Worm (Caenorhabditis elegans) whole organism, L1 larva: ENCODE data around the gene fipr-28.

Experiments used
- C04F5.9 ChIP-seq: sonication (generic microtip); optimal IDR thresholded peaks from 2 replicates; lab custom pipeline; 2016; ENCODE audit warnings: missing genetic modification characterization, missing compliant biosample characterization
- C34B4.2 ChIP-seq: sonication (generic microtip); optimal IDR thresholded peaks from 2 replicates; lab custom pipeline; 2017; ENCODE audit warnings: mild to moderate bottlenecking, missing genetic modification characterization, missing compliant biosample characterization
- F16B12.6 ChIP-seq: fragments of 150-350 bp; optimal IDR thresholded peaks from 2 replicates; lab custom pipeline; 2014; ENCODE audit warnings: missing biosample characterization, missing genetic modification characterization
- alr-1 ChIP-seq: fragments of 200-800 bp; sonication (Bioruptor generic); optimal IDR thresholded peaks from 2 replicates; lab custom pipeline; 2018; ENCODE audit warnings: borderline replicate concordance, mild to moderate bottlenecking, missing genetic modification characterization, missing compliant biosample characterization
- blmp-1 ChIP-seq: fragments of 150-350 bp; optimal IDR thresholded peaks from 2 replicates; lab custom pipeline; 2014; ENCODE audit warnings: missing biosample characterization, missing genetic modification characterization
- ceh-63 ChIP-seq: fragments of 200-800 bp; sonication (Bioruptor generic); optimal IDR thresholded peaks from 2 replicates; lab custom pipeline; 2018; ENCODE audit warnings: mild to moderate bottlenecking, missing genetic modification characterization, missing compliant biosample characterization
- ceh-8 ChIP-seq: fragments of 200-800 bp; sonication (Bioruptor generic); optimal IDR thresholded peaks from 2 replicates; lab custom pipeline; 2018; ENCODE audit warnings: mild to moderate bottlenecking, missing genetic modification characterization, moderate library complexity, missing compliant biosample characterization
- ceh-88 ChIP-seq: fragments of 200-800 bp; sonication (Bioruptor generic); IDR thresholded peaks from 2 replicates; pipeline ENCODE4 v1.3.6; 2022; ENCODE audit warnings: missing genetic modification characterization, missing compliant biosample characterization
- ceh-90 ChIP-seq: sonication (generic microtip); optimal IDR thresholded peaks from 2 replicates; lab custom pipeline; 2016; ENCODE audit warnings: missing genetic modification characterization, missing compliant biosample characterization
- efl-1 ChIP-seq, 4 experiments: fragments of 150-350 bp; optimal IDR thresholded peaks in 3 of 4; peaks in 1 of 4; 1 replicate in 1 of 4; 2 replicates in 3 of 4; lab custom pipeline; 2014; ENCODE audit warnings: missing biosample characterization in 2 of 4, missing genetic modification characterization in 2 of 4, missing genetic modification reagents in 2 of 4
- egl-13 ChIP-seq: sonication (generic microtip); optimal IDR thresholded peaks from 2 replicates; lab custom pipeline; 2016; ENCODE audit warnings: missing genotype, missing genetic modification reagents, missing genetic modification characterization, missing compliant biosample characterization
- egl-27 ChIP-seq, 2 experiments: fragments of 150-350 bp in 1 of 2; sonication (generic microtip); optimal IDR thresholded peaks; 3 replicates each; lab custom pipeline; 2017 to 2018; ENCODE audit warnings: missing biosample characterization in 2 of 2, missing genetic modification characterization in 2 of 2, missing genetic modification reagents in 2 of 2
- elt-2 ChIP-seq: sonication (generic microtip); optimal IDR thresholded peaks from 2 replicates; lab custom pipeline; 2016; ENCODE audit warnings: missing genetic modification characterization, mild to moderate bottlenecking, inconsistent platforms, missing compliant biosample characterization, missing genetic modification reagents
- ets-5 ChIP-seq: fragments of 200-800 bp; sonication (Bioruptor generic); IDR thresholded peaks from 2 replicates; pipeline ENCODE4 v1.3.6; 2022; ENCODE audit warnings: missing genetic modification characterization, missing compliant biosample characterization
- fkh-4 ChIP-seq: sonication (generic microtip); optimal IDR thresholded peaks from 2 replicates; lab custom pipeline; 2016; ENCODE audit warnings: missing compliant biosample characterization, missing genetic modification characterization, borderline replicate concordance
- fkh-8 ChIP-seq: sonication (generic microtip); optimal IDR thresholded peaks from 2 replicates; lab custom pipeline; 2016; ENCODE audit warnings: mild to moderate bottlenecking, missing genetic modification characterization, missing compliant biosample characterization
- fos-1 ChIP-seq: fragments of 150-350 bp; optimal IDR thresholded peaks from 2 replicates; lab custom pipeline; 2014; ENCODE audit warnings: missing biosample characterization, missing genetic modification characterization
- hlh-17 ChIP-seq: fragments of 200-800 bp; sonication (Bioruptor generic); optimal IDR thresholded peaks from 2 replicates; lab custom pipeline; 2018; ENCODE audit warnings: missing genetic modification characterization, mild to moderate bottlenecking, missing compliant biosample characterization, moderate library complexity, borderline replicate concordance
- hlh-4 ChIP-seq: sonication (generic microtip); optimal IDR thresholded peaks from 2 replicates; lab custom pipeline; 2016; ENCODE audit warnings: mild to moderate bottlenecking, missing genetic modification characterization, missing compliant biosample characterization
- hpl-2 ChIP-seq: fragments of 150-350 bp; optimal IDR thresholded peaks from 2 replicates; lab custom pipeline; 2014; ENCODE audit warnings: missing biosample characterization, missing genetic modification reagents, missing genetic modification characterization
- isw-1 ChIP-seq: fragments of 200-800 bp; sonication (Bioruptor generic); IDR thresholded peaks from 2 replicates; pipeline ENCODE4 v1.3.6; 2022; ENCODE audit warnings: missing genetic modification characterization, missing compliant biosample characterization
- lin-13 ChIP-seq: fragments of 150-350 bp; optimal IDR thresholded peaks from 2 replicates; lab custom pipeline; 2014; ENCODE audit warnings: missing biosample characterization, missing genetic modification reagents, missing genetic modification characterization
- lir-3 ChIP-seq: sonication (generic microtip); optimal IDR thresholded peaks from 2 replicates; lab custom pipeline; 2016; ENCODE audit warnings: mild to moderate bottlenecking, missing genetic modification characterization, moderate library complexity, missing compliant biosample characterization; ENCODE audit not compliant: poor library complexity
- lsy-2 ChIP-seq, 2 experiments: fragments of 150-350 bp; optimal IDR thresholded peaks; 2 replicates each; lab custom pipeline; 2014; ENCODE audit warnings: missing biosample characterization in 2 of 2, missing genetic modification characterization in 2 of 2
- mab-9 ChIP-seq: fragments of 200-800 bp; sonication (Bioruptor generic); IDR thresholded peaks from 2 replicates; pipeline ENCODE4 v1.3.6; 2022; ENCODE audit warnings: missing genetic modification reagents, missing genetic modification characterization, missing compliant biosample characterization
- mdl-1 ChIP-seq, 2 experiments: fragments of 150-350 bp; optimal IDR thresholded peaks; 2 replicates each; lab custom pipeline; 2014 to 2017; ENCODE audit warnings: missing biosample characterization in 2 of 2, missing genetic modification characterization in 2 of 2, inconsistent platforms in 1 of 2
- mef-2 ChIP-seq: fragments of 150-350 bp; optimal IDR thresholded peaks from 2 replicates; lab custom pipeline; 2014; ENCODE audit warnings: missing biosample characterization, missing genetic modification characterization
- nhr-11 ChIP-seq: fragments of 150-350 bp; optimal IDR thresholded peaks from 2 replicates; lab custom pipeline; 2014; ENCODE audit warnings: missing biosample characterization, missing genetic modification characterization
- nhr-20 ChIP-seq: sonication (generic microtip); optimal IDR thresholded peaks from 2 replicates; lab custom pipeline; 2016; ENCODE audit warnings: mild to moderate bottlenecking, missing genetic modification characterization, missing compliant biosample characterization
- nhr-237 ChIP-seq: fragments of 150-350 bp; optimal IDR thresholded peaks from 2 replicates; lab custom pipeline; 2014; ENCODE audit warnings: missing biosample characterization, missing genetic modification characterization
- nhr-28 ChIP-seq: fragments of 150-350 bp; optimal IDR thresholded peaks from 2 replicates; lab custom pipeline; 2014; ENCODE audit warnings: missing biosample characterization, missing genetic modification characterization
- nhr-47 ChIP-seq: sonication (generic microtip); optimal IDR thresholded peaks from 2 replicates; lab custom pipeline; 2016; ENCODE audit warnings: mild to moderate bottlenecking, missing genetic modification characterization, moderate library complexity, missing compliant biosample characterization
- nhr-71 ChIP-seq: sonication (generic microtip); optimal IDR thresholded peaks from 2 replicates; lab custom pipeline; 2016; ENCODE audit warnings: mild to moderate bottlenecking, missing genetic modification characterization, moderate library complexity, missing compliant biosample characterization
- nhr-76 ChIP-seq: sonication (generic microtip); optimal IDR thresholded peaks from 2 replicates; lab custom pipeline; 2017; ENCODE audit warnings: missing biosample characterization, missing genetic modification characterization
- nhr-84 ChIP-seq: sonication (generic microtip); optimal IDR thresholded peaks from 2 replicates; lab custom pipeline; 2017; ENCODE audit warnings: missing biosample characterization, missing genetic modification characterization
- nhr-85 ChIP-seq: sonication (generic microtip); peaks from one replicate; lab custom pipeline; 2016; ENCODE audit warnings: missing genetic modification characterization, inconsistent platforms, missing compliant biosample characterization
- pag-3 ChIP-seq: sonication (generic microtip); optimal IDR thresholded peaks from 2 replicates; lab custom pipeline; 2017; ENCODE audit warnings: missing genetic modification characterization, mild to moderate bottlenecking, missing compliant biosample characterization, antibody characterized with exemption, borderline replicate concordance; ENCODE audit not compliant: insufficient read depth
- pqm-1 ChIP-seq: sonication (generic microtip); optimal IDR thresholded peaks from 3 replicates; lab custom pipeline; 2017; ENCODE audit warnings: missing biosample characterization, missing genetic modification characterization
- rnt-1 ChIP-seq: sonication (generic microtip); optimal IDR thresholded peaks from 2 replicates; lab custom pipeline; 2016; ENCODE audit warnings: mild to moderate bottlenecking, missing genetic modification characterization, moderate library complexity, missing compliant biosample characterization
- skn-1 ChIP-seq: fragments of 150-350 bp; optimal IDR thresholded peaks from 2 replicates; lab custom pipeline; 2014; ENCODE audit warnings: missing biosample characterization, missing genetic modification characterization
- snpc-4 ChIP-seq: fragments of 150-350 bp; optimal IDR thresholded peaks from 2 replicates; lab custom pipeline; 2014; ENCODE audit warnings: missing biosample characterization, missing genetic modification characterization
- snu-23 ChIP-seq: sonication (generic microtip); optimal IDR thresholded peaks from 2 replicates; lab custom pipeline; 2016; ENCODE audit warnings: missing genetic modification characterization, missing compliant biosample characterization
- sox-4 ChIP-seq: sonication (generic microtip); optimal IDR thresholded peaks from 2 replicates; lab custom pipeline; 2016; ENCODE audit warnings: missing genetic modification characterization, missing compliant biosample characterization
- sptf-1 ChIP-seq: fragments of 150-350 bp; optimal IDR thresholded peaks from 2 replicates; lab custom pipeline; 2014; ENCODE audit warnings: missing biosample characterization, missing genetic modification characterization
- sup-37 ChIP-seq: fragments of 200-800 bp; sonication (Bioruptor generic); optimal IDR thresholded peaks from 2 replicates; lab custom pipeline; 2018; ENCODE audit warnings: mild to moderate bottlenecking, missing genetic modification characterization, missing compliant biosample characterization
- swsn-7 ChIP-seq: sonication (generic microtip); optimal IDR thresholded peaks from 2 replicates; lab custom pipeline; 2016; ENCODE audit warnings: missing genetic modification characterization, missing compliant biosample characterization
- tbx-2 ChIP-seq: sonication (generic microtip); optimal IDR thresholded peaks from 2 replicates; lab custom pipeline; 2016; ENCODE audit warnings: missing genetic modification characterization, missing compliant biosample characterization
- tlp-1 ChIP-seq: fragments of 150-350 bp; optimal IDR thresholded peaks from 2 replicates; lab custom pipeline; 2014; ENCODE audit warnings: missing biosample characterization, missing genetic modification characterization
- unc-130 ChIP-seq: fragments of 150-350 bp; optimal IDR thresholded peaks from 2 replicates; lab custom pipeline; 2017; ENCODE audit warnings: missing biosample characterization, missing genetic modification characterization, inconsistent platforms
- vab-15 ChIP-seq: sonication (generic microtip); optimal IDR thresholded peaks from 2 replicates; lab custom pipeline; 2017; ENCODE audit warnings: missing genotype, mild to moderate bottlenecking, missing genetic modification characterization, missing compliant biosample characterization
- zag-1 ChIP-seq: fragments of 150-350 bp; optimal IDR thresholded peaks from 2 replicates; lab custom pipeline; 2014; ENCODE audit warnings: missing biosample characterization, missing genetic modification characterization
- zip-4 ChIP-seq: fragments of 200-800 bp; sonication (Bioruptor generic); optimal IDR thresholded peaks from 2 replicates; lab custom pipeline; 2018; ENCODE audit warnings: mild to moderate bottlenecking, missing genetic modification characterization, moderate library complexity, missing compliant biosample characterization
- ztf-11 ChIP-seq, 2 experiments: sonication (generic microtip); optimal IDR thresholded peaks; 2 replicates each; lab custom pipeline; 2016 to 2017; ENCODE audit warnings: missing genetic modification characterization in 2 of 2, missing biosample characterization in 1 of 2, missing compliant biosample characterization in 1 of 2

fipr-28 gene

DNA sequence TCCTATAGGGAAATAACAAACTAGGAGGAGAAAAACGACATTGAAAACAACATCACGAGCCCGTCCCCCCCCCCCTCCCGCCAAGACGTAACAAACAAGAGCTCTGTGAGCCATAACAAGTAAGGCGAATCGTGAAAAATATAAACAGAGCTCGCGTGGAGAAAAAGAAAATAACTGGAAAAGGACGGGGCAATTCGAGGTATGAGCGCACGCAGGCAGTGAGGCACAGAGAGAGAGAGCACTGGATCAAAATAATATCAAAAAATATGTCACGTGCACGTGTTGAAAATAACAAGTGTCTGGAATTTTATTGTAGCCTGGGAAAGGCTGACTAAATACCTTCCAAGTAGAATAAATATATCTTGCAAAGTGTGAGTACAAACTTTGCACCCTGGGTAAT lies 31.0 kb downstream of the fipr-28 start:
- TF ChIP-seq nhr-20 (tag; lab: Kevin White, UChicago) (peak; percentile 51), ceh-90 (no peak), zip-4 (GFP tag; lab: Kevin White, UChicago) (no peak), sup-37 (GFP tag; lab: Kevin White, UChicago) (no peak), nhr-237 (tag; lab: Kevin White, UChicago) (no peak), efl-1 (optimal IDR thresholded peaks at IDR 0.05; lab: Kevin White, UChicago) (no peak), efl-1 (GFP tag; optimal IDR thresholded peaks at IDR 0.05 in 1 of 2; lab: Kevin White, UChicago) (no peak), nhr-71 (tag; lab: Kevin White, UChicago) (peak; percentile 87), isw-1 (GFP tag; lab: Robert Waterston, UW) (no peak), mdl-1 (tag; optimal IDR thresholded peaks at IDR 0.05; lab: Kevin White, UChicago) (no peak), rnt-1 (tag; lab: Kevin White, UChicago) (no peak), nhr-11 (tag; lab: Kevin White, UChicago) (peak; percentile 84), egl-13 (tag; lab: Kevin White, UChicago) (peak; percentile 62), nhr-28 (no peak), pag-3 (tag; lab: Kevin White, UChicago) (no peak), ceh-63 (GFP tag; lab: Kevin White, UChicago) (no peak), blmp-1 (tag; lab: Kevin White, UChicago) (no peak), sox-4 (tag; lab: Kevin White, UChicago) (peak; percentile 61), ceh-88 (no peak), nhr-47 (tag; lab: Kevin White, UChicago) (peak; percentile 80), lsy-2 (tag; optimal IDR thresholded peaks at IDR 0.05; lab: Kevin White, UChicago) (peak; percentile 15 to 47), ztf-11 (tag; optimal IDR thresholded peaks at IDR 0.05; lab: Kevin White, UChicago) (no peak), C04F5.9 (tag; lab: Kevin White, UChicago) (no peak), F16B12.6 (tag; lab: Kevin White, UChicago) (no peak), snpc-4 (tag; lab: Kevin White, UChicago) (no peak), mab-9 (no peak), snu-23 (GFP tag; lab: Kevin White, UChicago) (peak; percentile 9), egl-27 (tag; optimal IDR thresholded peaks at IDR 0.05; lab: Kevin White, UChicago) (no peak), tbx-2 (tag; lab: Kevin White, UChicago) (no peak), fkh-4 (tag; lab: Kevin White, UChicago) (no peak), unc-130 (tag; lab: Kevin White, UChicago) (no peak), ets-5 (GFP tag; lab: Robert Waterston, UW) (no peak), lin-13 (GFP tag; lab: Kevin White, UChicago) (no peak), nhr-84 (tag; lab: Kevin White, UChicago) (no peak), sptf-1 (tag; lab: Kevin White, UChicago) (no peak), lir-3 (tag; lab: Kevin White, UChicago) (no peak), hlh-4 (tag; lab: Kevin White, UChicago) (no peak), skn-1 (no peak), swsn-7 (tag; lab: Kevin White, UChicago) (peak; percentile 60), alr-1 (tag; lab: Kevin White, UChicago) (no peak), mef-2 (tag; lab: Kevin White, UChicago) (peak; percentile 25), tlp-1 (tag; lab: Kevin White, UChicago) (no peak), ceh-8 (GFP tag; lab: Kevin White, UChicago) (no peak), vab-15 (tag; lab: Kevin White, UChicago) (no peak), elt-2 (tag; lab: Kevin White, UChicago) (no peak), hlh-17 (GFP tag; lab: Kevin White, UChicago) (no peak), pqm-1 (no peak), fos-1 (tag; lab: Kevin White, UChicago) (no peak), fkh-8 (tag; lab: Kevin White, UChicago) (peak; percentile 98), nhr-85 (tag; lab: Kevin White, UChicago) (no peak), nhr-76 (tag; lab: Kevin White, UChicago) (no peak), zag-1 (no peak), hpl-2 (no peak), C34B4.2 (no peak)
